Worm (Caenorhabditis elegans) whole organism, mixed stage, embryonic: ENCODE measurements around the gene Y57G11C.40.

Experiments used
- blmp-1 ChIP-seq: fragments of 150-350 bp; optimal IDR thresholded peaks from 2 replicates; lab custom pipeline; 2014; ENCODE audit warnings: missing biosample characterization, missing genetic modification characterization
- ceh-83 ChIP-seq: fragments of 200-800 bp; sonication (Bioruptor generic); optimal IDR thresholded peaks from 2 replicates; lab custom pipeline; 2018; ENCODE audit warnings: mild to moderate bottlenecking, missing genetic modification characterization, missing compliant biosample characterization
- elt-1 ChIP-seq: sonication (generic microtip); optimal IDR thresholded peaks from 2 replicates; lab custom pipeline; 2017; ENCODE audit warnings: missing genetic modification characterization, mild to moderate bottlenecking, missing compliant biosample characterization, antibody characterized with exemption, moderate library complexity, borderline replicate concordance; ENCODE audit not compliant: insufficient read depth
- elt-3 ChIP-seq: fragments of 150-350 bp; optimal IDR thresholded peaks from 2 replicates; lab custom pipeline; 2014; ENCODE audit warnings: missing biosample characterization, missing genetic modification characterization
- nhr-12 ChIP-seq: fragments of 150-350 bp; optimal IDR thresholded peaks from 2 replicates; lab custom pipeline; 2014; ENCODE audit warnings: missing biosample characterization, missing genetic modification characterization
- nhr-28 ChIP-seq: fragments of 150-350 bp; optimal IDR thresholded peaks from 2 replicates; lab custom pipeline; 2014; ENCODE audit warnings: missing biosample characterization, missing genetic modification characterization

ce11 chrIV:14704952-14705351, 897 bp upstream of the Y57G11C.40 start:
- TF ChIP-seq ceh-83 (GFP tag; lab: Kevin White, UChicago) (no peak), elt-3 (tag; lab: Kevin White, UChicago) (no peak), nhr-12 (tag; lab: Kevin White, UChicago) (no peak), blmp-1 (tag; lab: Kevin White, UChicago) (no peak), nhr-28 (tag; lab: Kevin White, UChicago) (no peak), elt-1 (tag; lab: Kevin White, UChicago) (no peak)
